Worm (Caenorhabditis elegans): ENCODE results near the gene srg-39.

Gene srg-39

ce11 chrV:11156589-11156988 lies 4.4 kb upstream of the srg-39 start:
- TF ChIP-seq snpc-4 (tag; optimal IDR thresholded peaks at IDR 0.05) (no peak), ZK546.5 (tag; optimal IDR thresholded peaks at IDR 0.05) (no peak), mdl-1 (tag; optimal IDR thresholded peaks at IDR 0.05) (no peak), lin-39 (tag; optimal IDR thresholded peaks at IDR 0.05) (no peak), unc-39 (tag; optimal IDR thresholded peaks at IDR 0.05) (no peak), unc-55 (GFP tag; optimal IDR thresholded peaks at IDR 0.05) (no peak), ztf-11 (tag; optimal IDR thresholded peaks at IDR 0.05) (no peak)

- TF ChIP-seq nhr-12 (tag; optimal IDR thresholded peaks at IDR 0.05), result no peak
- no peak for TF ChIP-seq elt-1 (tag; optimal IDR thresholded peaks at IDR 0.05)
- no peak for TF ChIP-seq sma-3 (GFP tag; optimal IDR thresholded peaks at IDR 0.05)
- no peak for TF ChIP-seq C34F6.9 (tag; optimal IDR thresholded peaks at IDR 0.05)
- TF ChIP-seq crh-2 (tag; optimal IDR thresholded peaks at IDR 0.05), result no peak
- TF ChIP-seq ZK546.5 (tag; optimal IDR thresholded peaks at IDR 0.05), result no peak
- no peak for TF ChIP-seq ztf-11 (tag; optimal IDR thresholded peaks at IDR 0.05)
- TF ChIP-seq mab-5 (tag; optimal IDR thresholded peaks at IDR 0.05), result no peak
- no peak for TF ChIP-seq mbf-1 (tag; optimal IDR thresholded peaks at IDR 0.05)
- no peak for TF ChIP-seq lsy-2 (tag; optimal IDR thresholded peaks at IDR 0.05)
- no peak for TF ChIP-seq nhr-10 (tag; optimal IDR thresholded peaks at IDR 0.05)
- no peak for TF ChIP-seq alr-1 (tag; optimal IDR thresholded peaks at IDR 0.05)
- TF ChIP-seq ceh-82 (tag; optimal IDR thresholded peaks at IDR 0.05), result no peak
- TF ChIP-seq skn-1 (tag; optimal IDR thresholded peaks at IDR 0.05), result no peak
- TF ChIP-seq fos-1 (tag; optimal IDR thresholded peaks at IDR 0.05), result no peak
- no peak for TF ChIP-seq dmd-4 (tag; optimal IDR thresholded peaks at IDR 0.05)
- no peak for TF ChIP-seq sma-9 (GFP tag; optimal IDR thresholded peaks at IDR 0.05)
- TF ChIP-seq sma-9 (tag; optimal IDR thresholded peaks at IDR 0.05), result no peak
- no peak for TF ChIP-seq nhr-237 (tag; optimal IDR thresholded peaks at IDR 0.05)
- TF ChIP-seq R02D3.7 (tag; optimal IDR thresholded peaks at IDR 0.05), result no peak
- TF ChIP-seq mdl-1 (tag; optimal IDR thresholded peaks at IDR 0.05), result no peak
Measured at ce11 chrV:11155553-11155952, 3.3 kb upstream of the srg-39 start, which contains the start of gene srg-38. srg-38 (minus strand) TSS chrV:11155653.

ce11 chrV:11149405-11149804 lies 2.8 kb downstream of the srg-39 start, which contains the start of gene T19C4.1:
T19C4.1 (plus strand) TSS chrV:11149705.
- no peak for TF ChIP-seq gmeb-1 (tag; optimal IDR thresholded peaks at IDR 0.05)

- TF ChIP-seq lsy-2 (tag; optimal IDR thresholded peaks at IDR 0.05), result no peak
- TF ChIP-seq nhr-25 (tag; optimal IDR thresholded peaks at IDR 0.05), result peak; percentile 4
Measured at ce11 chrV:11148971-11149370, 3.3 kb downstream of the srg-39 start.

ce11 chrV:11147780-11148144 lies 4.5 kb downstream of the srg-39 start:
- TF ChIP-seq alr-1 (tag; optimal IDR thresholded peaks at IDR 0.05) (no peak), sma-3 (GFP tag; optimal IDR thresholded peaks at IDR 0.05) (peak; percentile 62), nhr-25 (tag; optimal IDR thresholded peaks at IDR 0.05) (peak; percentile 74), mdl-1 (tag; optimal IDR thresholded peaks at IDR 0.05) (no peak), nhr-21 (tag; optimal IDR thresholded peaks at IDR 0.05) (peak; percentile 84), zag-1 (tag; optimal IDR thresholded peaks at IDR 0.05) (no peak), ztf-4 (tag; optimal IDR thresholded peaks at IDR 0.05) (no peak), lin-13 (GFP tag; optimal IDR thresholded peaks at IDR 0.05) (peak; percentile 14), aly-2 (tag; optimal IDR thresholded peaks at IDR 0.05) (no peak)

ce11 chrV:11146958-11147779 lies 5.1 kb downstream of the srg-39 start, which contains the start of the genes T19C4.24 and nlp-33:
T19C4.24 (minus strand) TSS chrV:11147008.
nlp-33 (plus strand) TSS chrV:11147346.
- TF ChIP-seq sma-3 (GFP tag; optimal IDR thresholded peaks at IDR 0.05) (peak; percentile 72), lin-11 (tag; optimal IDR thresholded peaks at IDR 0.05) (no peak), crh-2 (tag; optimal IDR thresholded peaks at IDR 0.05) (peak; percentile 4), nhr-6 (tag; optimal IDR thresholded peaks at IDR 0.05) (no peak), blmp-1 (tag; optimal IDR thresholded peaks at IDR 0.05; ENCODE audit: insufficient read depth) (peak; percentile 28), sma-9 (GFP tag; optimal IDR thresholded peaks at IDR 0.05) (peak; percentile 37), sma-9 (tag; optimal IDR thresholded peaks at IDR 0.05) (no peak), ama-1 (optimal IDR thresholded peaks at IDR 0.05) (peak; percentile 94), unc-55 (GFP tag; optimal IDR thresholded peaks at IDR 0.05) (no peak), nhr-25 (tag; optimal IDR thresholded peaks at IDR 0.05) (peak; percentile 87)

All from whole organism, L2 larva.